Worm (Caenorhabditis elegans) whole organism, late embryonic: ENCODE results near the gene knl-1.

ENCODE experiments used
- ceh-2 ChIP-seq: sonication (generic microtip); optimal IDR thresholded peaks from 2 replicates; lab custom pipeline; 2016; ENCODE audit warnings: missing genotype, missing genetic modification characterization, missing compliant biosample characterization

knl-1 gene

ce11 chrIII:8303440-8303839 is 53.0 kb downstream of the knl-1 start:
- no peak for TF ChIP-seq ceh-2 (tag; lab: Kevin White, UChicago)
